Worm (Caenorhabditis elegans) whole organism, L4 larva: Measurements from ENCODE around the gene prdh-1.

Experiments
- R02D3.7 ChIP-seq: fragments of 150-350 bp; sonication (generic microtip); optimal IDR thresholded peaks from 3 replicates; lab custom pipeline; 2014; ENCODE audit warnings: missing biosample characterization, missing genetic modification characterization
- ZK337.2 ChIP-seq: fragments of 200-800 bp; sonication (Bioruptor generic); IDR thresholded peaks from 2 replicates; pipeline ENCODE4 v1.3.6; 2022; ENCODE audit warnings: missing genetic modification reagents, missing genetic modification characterization, missing compliant biosample characterization
- ama-1 ChIP-seq: fragments of 150-350 bp; optimal IDR thresholded peaks from 2 replicates; lab custom pipeline; 2014; ENCODE audit warnings: inconsistent platforms, mixed read lengths
- attf-4 ChIP-seq: sonication (generic microtip); optimal IDR thresholded peaks from 3 replicates; lab custom pipeline; 2017; ENCODE audit warnings: missing biosample characterization, missing genetic modification characterization
- duxl-1 ChIP-seq: sonication (generic microtip); optimal IDR thresholded peaks from 2 replicates; lab custom pipeline; 2016; ENCODE audit warnings: mild to moderate bottlenecking, missing genetic modification characterization, moderate library complexity, missing compliant biosample characterization; ENCODE audit not compliant: poor library complexity
- hif-1 ChIP-seq, 2 experiments: sonication (generic microtip); optimal IDR thresholded peaks; 2 replicates each; lab custom pipeline; 2016 to 2017; ENCODE audit warnings: missing compliant biosample characterization in 2 of 2, missing genetic modification characterization in 2 of 2, missing genetic modification reagents in 2 of 2, missing genotype in 2 of 2, mild to moderate bottlenecking in 1 of 2
- lsy-2 ChIP-seq, 2 experiments: fragments of 150-350 bp in 1 of 2; sonication (generic microtip) in 1 of 2; optimal IDR thresholded peaks; 2 replicates each; lab custom pipeline; 2014 to 2017; ENCODE audit warnings: missing biosample characterization in 2 of 2, missing genetic modification characterization in 2 of 2
- mdl-1 ChIP-seq, 2 experiments: fragments of 150-350 bp in 1 of 2; sonication (generic microtip) in 1 of 2; optimal IDR thresholded peaks; 2 replicates each; lab custom pipeline; 2014 to 2017; ENCODE audit warnings: missing biosample characterization in 2 of 2, missing genetic modification characterization in 2 of 2
- nhr-11 ChIP-seq: fragments of 150-350 bp; optimal IDR thresholded peaks from 2 replicates; lab custom pipeline; 2014; ENCODE audit warnings: missing biosample characterization, missing genetic modification characterization
- pqm-1 ChIP-seq: sonication (generic microtip); optimal IDR thresholded peaks from 2 replicates; lab custom pipeline; 2017; ENCODE audit warnings: missing biosample characterization, missing genetic modification characterization
- skn-1 ChIP-seq: fragments of 150-350 bp; optimal IDR thresholded peaks from 2 replicates; lab custom pipeline; 2014; ENCODE audit warnings: missing biosample characterization, missing genetic modification characterization
- snpc-1.2 ChIP-seq: fragments of 200-800 bp; sonication (Bioruptor generic); IDR thresholded peaks from 2 replicates; pipeline ENCODE4 v1.3.6; 2022; ENCODE audit warnings: missing genetic modification reagents, missing genetic modification characterization, missing compliant biosample characterization
- unc-130 ChIP-seq: sonication (generic microtip); optimal IDR thresholded peaks from 2 replicates; lab custom pipeline; 2016; ENCODE audit warnings: missing genetic modification reagents, missing genetic modification characterization, missing compliant biosample characterization
- ztf-7 ChIP-seq: fragments of 150-350 bp; optimal IDR thresholded peaks from 2 replicates; lab custom pipeline; 2014; ENCODE audit warnings: missing biosample characterization, missing genetic modification characterization

DNA sequence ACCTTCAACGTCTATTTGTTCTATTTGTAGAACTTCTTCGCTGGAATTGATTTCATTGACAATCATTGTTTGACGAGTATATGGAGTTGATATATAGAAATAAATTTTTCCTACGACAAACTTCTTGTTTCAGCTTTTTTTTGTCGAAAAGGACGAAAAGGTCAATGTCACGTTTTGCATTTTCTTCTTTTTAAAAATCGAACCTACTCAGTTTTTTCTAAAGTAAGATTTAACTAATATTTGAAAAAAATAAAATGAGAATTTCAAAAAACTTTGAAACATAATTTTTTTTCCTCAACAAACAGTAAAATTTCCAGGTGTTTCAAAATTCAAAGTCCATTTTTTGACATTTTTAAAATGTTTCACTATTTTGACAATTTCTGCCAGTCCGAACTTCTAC is 40.1 kb downstream of the prdh-1 start, which contains the start of gene H08M01.1:
- TF ChIP-seq duxl-1 (tag; lab: Kevin White, UChicago) (no peak), ama-1 (lab: Kevin White, UChicago) (no peak), R02D3.7 (no peak), lsy-2 (tag; optimal IDR thresholded peaks at IDR 0.05; lab: Kevin White, UChicago) (no peak), pqm-1 (tag; lab: Kevin White, UChicago) (no peak), skn-1 (tag; lab: Kevin White, UChicago) (no peak), nhr-11 (tag; lab: Kevin White, UChicago) (no peak), attf-4 (tag; lab: Kevin White, UChicago) (no peak), ZK337.2 (no peak), hif-1 (tag; optimal IDR thresholded peaks at IDR 0.05; lab: Kevin White, UChicago) (no peak), unc-130 (GFP tag; lab: Kevin White, UChicago) (no peak), mdl-1 (tag; optimal IDR thresholded peaks at IDR 0.05; lab: Kevin White, UChicago) (no peak), snpc-1.2 (GFP tag; lab: Robert Waterston, UW) (no peak), ztf-7 (tag; lab: Kevin White, UChicago) (no peak)
